Worm (Caenorhabditis elegans): ENCODE measurements around the gene Y62H9A.10.

Gene Y62H9A.10

ce11 chrX:11941951-11942350 is 39.4 kb upstream of the Y62H9A.10 start, which contains the start of gene F55G7.3:
Gene F55G7.3, minus strand, starts transcription at chrX:11942051.
- TF ChIP-seq F57A8.1 (GFP tag; optimal IDR thresholded peaks at IDR 0.05) (no peak), ceh-58 (GFP tag; IDR thresholded peaks at IDR 0.05) (no peak), madf-3 (GFP tag; IDR thresholded peaks at IDR 0.05) (no peak), nhr-120 (GFP tag; IDR thresholded peaks at IDR 0.05) (no peak), hmg-1.2 (GFP tag; IDR thresholded peaks at IDR 0.05) (no peak), gei-17 (GFP tag; optimal IDR thresholded peaks at IDR 0.05) (no peak), chd-7 (tag; optimal IDR thresholded peaks at IDR 0.05) (no peak), sea-2 (GFP tag; IDR thresholded peaks at IDR 0.05) (no peak)

- TF ChIP-seq unc-62 (GFP tag; optimal IDR thresholded peaks at IDR 0.05) (no peak), ceh-79 (tag; optimal IDR thresholded peaks at IDR 0.05) (no peak), F10E7.11 (tag; optimal IDR thresholded peaks at IDR 0.05) (no peak), lin-40 (tag; optimal IDR thresholded peaks at IDR 0.05) (no peak)
Measured at ce11 chrX:11938826-11939225, 36.3 kb upstream of the Y62H9A.10 start, which contains the start of gene F55G7.5. Gene F55G7.5, minus strand, starts transcription at chrX:11938926.

ce11 chrX:11937343-11937935 is 34.9 kb upstream of the Y62H9A.10 start:
- peak; percentile 17 for TF ChIP-seq rpc-1 (optimal IDR thresholded peaks at IDR 0.05)
- no peak for TF ChIP-seq rpc-1 (tag; optimal IDR thresholded peaks at IDR 0.05)
- TF ChIP-seq T07F8.4 (tag; optimal IDR thresholded peaks at IDR 0.05) = peak; percentile 80
- TF ChIP-seq bed-1 (GFP tag; IDR thresholded peaks at IDR 0.05) = peak; percentile 90; the same call in 1 of the 2 replicates
- TF ChIP-seq ztf-28 (GFP tag; IDR thresholded peaks at IDR 0.05) = no peak
- no peak for TF ChIP-seq B0019.2 (GFP tag; conservative IDR thresholded peaks at IDR 0.05)
- TF ChIP-seq F39B2.1 (GFP tag; IDR thresholded peaks at IDR 0.05) = no peak
- TF ChIP-seq let-526 (GFP tag; IDR thresholded peaks at IDR 0.05) = peak; percentile 78; the same call in 1 of the 2 replicates
- TF ChIP-seq K12H6.12 (tag; optimal IDR thresholded peaks at IDR 0.05) = peak; percentile 94
- TF ChIP-seq ceh-40 (GFP tag; IDR thresholded peaks at IDR 0.05) = 0 out of 2 replicates have a peak, but pooled peaks have one; percentile 67
- TF ChIP-seq nfyb-1 (GFP tag; IDR thresholded peaks at IDR 0.05) = peak; percentile 98
- peak; percentile 98 for TF ChIP-seq K11D2.4 (GFP tag; IDR thresholded peaks at IDR 0.05)
- TF ChIP-seq madf-3 (GFP tag; IDR thresholded peaks at IDR 0.05) = peak; percentile 75
- TF ChIP-seq egl-44 (GFP tag; IDR thresholded peaks at IDR 0.05) = peak; percentile 89
- no peak for TF ChIP-seq hlh-26 (GFP tag; conservative IDR thresholded peaks at IDR 0.05)
- no peak for TF ChIP-seq nfya-1 (tag; optimal IDR thresholded peaks at IDR 0.05; ENCODE audit: borderline replicate concordance, insufficient read depth)
- TF ChIP-seq Y79H2A.3 (GFP tag; conservative IDR thresholded peaks at IDR 0.05) = no peak
- TF ChIP-seq C06A6.2 (GFP tag; conservative IDR thresholded peaks at IDR 0.05) = peak; percentile 92
- peak; percentile 99 for TF ChIP-seq B0336.3 (GFP tag; IDR thresholded peaks at IDR 0.05)
- peak; percentile 90 for TF ChIP-seq F23B12.7 (tag; optimal IDR thresholded peaks at IDR 0.05; ENCODE audit: insufficient read depth)
- TF ChIP-seq efl-1 (GFP tag; optimal IDR thresholded peaks at IDR 0.05) = no peak
- TF ChIP-seq gei-17 (GFP tag; optimal IDR thresholded peaks at IDR 0.05) = peak; percentile 98
- peak; percentile 81 for TF ChIP-seq mel-28 (tag; optimal IDR thresholded peaks at IDR 0.05; ENCODE audit: borderline replicate concordance)
- peak; percentile 67; the same call in 1 of the 2 replicates for TF ChIP-seq cebp-1 (GFP tag; IDR thresholded peaks at IDR 0.05)
- TF ChIP-seq cebp-1 (tag; optimal IDR thresholded peaks at IDR 0.05) = peak; percentile 97
- TF ChIP-seq unc-62 (GFP tag; optimal IDR thresholded peaks at IDR 0.05) = peak; percentile 77
- TF ChIP-seq snpc-1.1 (tag; optimal IDR thresholded peaks at IDR 0.05; ENCODE audit: insufficient read depth) = no peak
- TF ChIP-seq pbrm-1 (GFP tag; IDR thresholded peaks at IDR 0.05) = peak; percentile 93
- TF ChIP-seq F57C9.4 (tag; optimal IDR thresholded peaks at IDR 0.05) = peak; percentile 28
- peak; percentile 98 for TF ChIP-seq atf-7 (tag; optimal IDR thresholded peaks at IDR 0.05)
- peak; percentile 47 for TF ChIP-seq ceh-79 (tag; optimal IDR thresholded peaks at IDR 0.05)
- TF ChIP-seq lin-26 (GFP tag; IDR thresholded peaks at IDR 0.05) = peak; percentile 79; the same call in 1 of the 2 replicates
- peak; percentile 91 for TF ChIP-seq ekl-4 (GFP tag; IDR thresholded peaks at IDR 0.05)
- TF ChIP-seq unc-130 (GFP tag; optimal IDR thresholded peaks at IDR 0.05) = peak; percentile 22
- TF ChIP-seq D2030.7 (GFP tag; IDR thresholded peaks at IDR 0.05) = no peak
- peak; percentile 94 for TF ChIP-seq B0035.1 (tag; optimal IDR thresholded peaks at IDR 0.05)
- TF ChIP-seq mcd-1 (GFP tag; IDR thresholded peaks at IDR 0.05) = peak; percentile 87

Data from whole organism, young adult.